Worm (Caenorhabditis elegans): Measurements from ENCODE around the gene Y53F4B.25.

Gene Y53F4B.25

DNA sequence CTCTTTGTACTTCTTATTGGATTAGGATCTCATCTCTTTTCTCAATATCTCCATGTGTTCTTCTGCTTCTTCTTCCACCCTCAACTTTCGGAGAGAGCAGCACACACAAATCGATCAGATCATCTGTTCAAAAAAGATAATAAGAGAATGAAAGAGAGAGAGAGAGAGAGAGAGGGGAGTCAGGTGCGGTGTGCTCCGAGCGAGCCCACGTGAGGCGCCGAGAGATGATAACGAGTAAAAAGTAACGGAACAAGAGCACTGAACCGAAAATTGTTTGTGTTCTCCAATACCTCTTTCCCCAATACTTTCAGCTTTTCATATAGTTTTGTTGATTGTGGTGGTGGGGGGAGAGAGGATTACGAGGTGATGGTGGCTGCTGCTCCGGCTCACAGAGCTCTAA, 58.0 kb downstream of the Y53F4B.25 start (continued):
- no peak for TF ChIP-seq daf-19 (GFP tag; conservative IDR thresholded peaks at IDR 0.05)
- TF ChIP-seq zfp-3 (GFP tag; conservative IDR thresholded peaks at IDR 0.05) = no peak
- no peak for TF ChIP-seq snpc-1.2 (GFP tag; IDR thresholded peaks at IDR 0.05)
- 0 out of 2 replicates have a peak, but pooled peaks have one; percentile 16 for TF ChIP-seq ZK337.2 (GFP tag; IDR thresholded peaks at IDR 0.05)
- no peak for TF ChIP-seq ceh-32 (tag; optimal IDR thresholded peaks at IDR 0.05; ENCODE audit: poor library complexity)
- peak in 1 of 2 experiments; percentile 65 for TF ChIP-seq daf-16 (GFP tag; optimal IDR thresholded peaks at IDR 0.05)
- peak; percentile 79 for TF ChIP-seq daf-16 (tag; optimal IDR thresholded peaks at IDR 0.05)
- no peak for TF ChIP-seq D1046.2 (GFP tag; IDR thresholded peaks at IDR 0.05)
- no peak for TF ChIP-seq zip-2 (tag; optimal IDR thresholded peaks at IDR 0.05)
- TF ChIP-seq ztf-7 (tag; optimal IDR thresholded peaks at IDR 0.05) = no peak
- TF ChIP-seq nhr-102 (tag; optimal IDR thresholded peaks at IDR 0.05) = no peak
- peak; percentile 24 to 83 for TF ChIP-seq mdl-1 (tag; optimal IDR thresholded peaks at IDR 0.05)
- TF ChIP-seq dpl-1 (GFP tag; optimal IDR thresholded peaks at IDR 0.05) = no peak
- TF ChIP-seq hmg-1.1 (GFP tag; IDR thresholded peaks at IDR 0.05) = no peak
- TF ChIP-seq hlh-30 (tag; optimal IDR thresholded peaks at IDR 0.05; ENCODE audit: insufficient read depth) = peak; percentile 88
- no peak for TF ChIP-seq lir-3 (tag; optimal IDR thresholded peaks at IDR 0.05)
- TF ChIP-seq ctbp-1 (GFP tag; IDR thresholded peaks at IDR 0.05) = no peak
- TF ChIP-seq dmd-6 (GFP tag; IDR thresholded peaks at IDR 0.05) = peak; percentile 81
- TF ChIP-seq F49E8.2 (tag; optimal IDR thresholded peaks at IDR 0.05; ENCODE audit: borderline replicate concordance) = no peak
- TF ChIP-seq ceh-62 (tag; optimal IDR thresholded peaks at IDR 0.05) = no peak
- TF ChIP-seq ceh-20 (GFP tag; IDR thresholded peaks at IDR 0.05) = no peak
- no peak for TF ChIP-seq F37D6.2 (tag; optimal IDR thresholded peaks at IDR 0.05)
- no peak for TF ChIP-seq nhr-10 (tag; optimal IDR thresholded peaks at IDR 0.05)
- TF ChIP-seq aly-2 (tag; optimal IDR thresholded peaks at IDR 0.05) = no peak
- no peak for TF ChIP-seq ceh-82 (tag; optimal IDR thresholded peaks at IDR 0.05)
- TF ChIP-seq mxl-2 (GFP tag; conservative IDR thresholded peaks at IDR 0.05) = no peak
- TF ChIP-seq spr-3 (GFP tag; optimal IDR thresholded peaks at IDR 0.05) = no peak
- no peak for TF ChIP-seq T20F7.1 (GFP tag; optimal IDR thresholded peaks at IDR 0.05)
- peak; percentile 10 for TF ChIP-seq mes-2 (tag; optimal IDR thresholded peaks at IDR 0.05; ENCODE audit: poor library complexity, severe bottlenecking)
- TF ChIP-seq lim-7 (GFP tag; IDR thresholded peaks at IDR 0.05) = no peak
- no peak for TF ChIP-seq zag-1 (tag; optimal IDR thresholded peaks at IDR 0.05)
- no peak for TF ChIP-seq madf-5 (GFP tag; IDR thresholded peaks at IDR 0.05)
- no peak for TF ChIP-seq nhr-42 (GFP tag; IDR thresholded peaks at IDR 0.05)
- no peak for TF ChIP-seq madf-9 (GFP tag; conservative IDR thresholded peaks at IDR 0.05)
- no peak for TF ChIP-seq dmd-9 (GFP tag; IDR thresholded peaks at IDR 0.05)

Measured in whole organism, L4 larva.